Fruit fly (Drosophila melanogaster) whole organism, pupa: ENCODE results near the gene trh.

ENCODE experiments used
- CG10348 ChIP-seq: fragments of 200-800 bp; sonication (Bioruptor generic); IDR thresholded peaks from 2 replicates; pipeline ENCODE4 v1.3.6; 2022; ENCODE audit warnings: missing biosample characterization, missing genetic modification characterization
- CG12605 ChIP-seq: fragments of 200-800 bp; sonication (Bioruptor generic); IDR thresholded peaks from 2 replicates; pipeline ENCODE4 v1.3.6; 2022; ENCODE audit warnings: missing biosample characterization, missing genetic modification characterization
- CG13204 ChIP-seq: fragments of 200-800 bp; sonication (Bioruptor generic); optimal IDR thresholded peaks from 2 replicates; lab custom pipeline; 2018; ENCODE audit warnings: missing biosample characterization, mild to moderate bottlenecking, missing genetic modification characterization, moderate library complexity
- CG14655 ChIP-seq: fragments of 200-800 bp; sonication (Bioruptor generic); optimal IDR thresholded peaks from 3 replicates; lab custom pipeline; 2017; ENCODE audit warnings: mild to moderate bottlenecking, missing biosample characterization, missing genetic modification reagents, missing genetic modification characterization
- CG15710 ChIP-seq: fragments of 200-800 bp; sonication (Bioruptor generic); optimal IDR thresholded peaks from 2 replicates; lab custom pipeline; 2018; ENCODE audit warnings: missing biosample characterization, mild to moderate bottlenecking, missing genetic modification characterization, moderate library complexity
- CG17806 ChIP-seq: fragments of 200-800 bp; sonication (Bioruptor generic); optimal IDR thresholded peaks from 2 replicates; lab custom pipeline; 2018; ENCODE audit warnings: missing biosample characterization, mild to moderate bottlenecking, missing genetic modification characterization, moderate library complexity
- CG32121 ChIP-seq: fragments of 200-800 bp; sonication (Bioruptor generic); IDR thresholded peaks from 2 replicates; pipeline ENCODE4 v1.3.6; 2022; ENCODE audit warnings: missing biosample characterization, missing genetic modification characterization
- CG34367 ChIP-seq: fragments of 200-800 bp; sonication (Bioruptor generic); optimal IDR thresholded peaks from 2 replicates; lab custom pipeline; 2018; ENCODE audit warnings: missing biosample characterization, mild to moderate bottlenecking, missing genetic modification characterization
- CG4496 ChIP-seq: fragments of 200-800 bp; sonication (Bioruptor generic); IDR thresholded peaks from 3 replicates; pipeline ENCODE4 v1.3.6; 2022; ENCODE audit warnings: missing biosample characterization, missing genetic modification characterization
- CG8159 ChIP-seq: fragments of 200-800 bp; sonication (Bioruptor generic); optimal IDR thresholded peaks from 3 replicates; lab custom pipeline; 2018; ENCODE audit warnings: missing biosample characterization, mild to moderate bottlenecking, missing genetic modification characterization, moderate library complexity
- CG8301 ChIP-seq: fragments of 200-800 bp; sonication (Bioruptor generic); optimal IDR thresholded peaks from 2 replicates; lab custom pipeline; 2018; ENCODE audit warnings: missing biosample characterization, mild to moderate bottlenecking, missing genetic modification characterization
- CG9948 ChIP-seq: fragments of 200-800 bp; sonication (Bioruptor generic); optimal IDR thresholded peaks from 2 replicates; lab custom pipeline; 2018; ENCODE audit warnings: missing biosample characterization, mild to moderate bottlenecking, missing genetic modification characterization, moderate library complexity
- D1 ChIP-seq: fragments of 200-800 bp; sonication (Bioruptor generic); optimal IDR thresholded peaks from 2 replicates; lab custom pipeline; 2018; ENCODE audit warnings: missing biosample characterization, mild to moderate bottlenecking, missing genetic modification characterization, moderate library complexity
- EcR ChIP-seq: fragments of 200-800 bp; sonication (Bioruptor generic); optimal IDR thresholded peaks from 3 replicates; lab custom pipeline; 2019; ENCODE audit warnings: missing biosample characterization, missing genetic modification characterization, mild to moderate bottlenecking, moderate library complexity, missing genetic modification reagents
- Ets98B ChIP-seq: fragments of 200-800 bp; sonication (Bioruptor generic); IDR thresholded peaks from 2 replicates; pipeline ENCODE4 v1.3.6; 2022; ENCODE audit warnings: missing biosample characterization, missing genetic modification characterization
- Pif1A ChIP-seq: fragments of 200-800 bp; sonication (Bioruptor generic); optimal IDR thresholded peaks from 3 replicates; lab custom pipeline; 2016; ENCODE audit warnings: missing biosample characterization, missing genetic modification characterization
- Pif1B ChIP-seq: fragments of 200-800 bp; sonication (Bioruptor generic); optimal IDR thresholded peaks from 3 replicates; lab custom pipeline; 2016; ENCODE audit warnings: missing biosample characterization, missing genetic modification characterization
- Snoo ChIP-seq: fragments of 200-800 bp; sonication (Bioruptor generic); optimal IDR thresholded peaks from 3 replicates; lab custom pipeline; 2017; ENCODE audit warnings: missing biosample characterization, mild to moderate bottlenecking, missing genetic modification characterization, inconsistent platforms
- fd96Ca ChIP-seq: fragments of 200-800 bp; sonication (Bioruptor generic); IDR thresholded peaks from 3 replicates; pipeline ENCODE4 v1.3.6; 2022; ENCODE audit warnings: missing biosample characterization, missing genetic modification characterization
- gl ChIP-seq: fragments of 200-800 bp; sonication (Bioruptor generic); optimal IDR thresholded peaks from 2 replicates; lab custom pipeline; 2018; ENCODE audit warnings: missing biosample characterization, mild to moderate bottlenecking, missing genetic modification characterization
- rn ChIP-seq: fragments of 200-800 bp; sonication (Bioruptor generic); IDR thresholded peaks from 2 replicates; pipeline ENCODE4 v1.3.6; 2022; ENCODE audit warnings: missing biosample characterization, missing genetic modification characterization

The trh gene

dm6 chr3L:327833-328232 is 64.6 kb downstream of the trh start, which contains the start of the genes Atac3 and Ptpmeg:
Gene Atac3, minus strand, starts transcription at chr3L:327992.
Gene Ptpmeg, plus strand, starts transcription at chr3L:328097.
- TF ChIP-seq CG4496 (GFP tag; lab: Robert Waterston, UW) (no peak), fd96Ca (GFP tag; lab: Robert Waterston, UW) (no peak), Pif1B (no peak), CG8159 (tag; lab: Kevin White, UChicago) (no peak), CG9948 (tag; lab: Kevin White, UChicago) (no peak), Pif1A (GFP tag; lab: Kevin White, UChicago) (no peak), CG14655 (GFP tag; lab: Kevin White, UChicago) (no peak), CG12605 (no peak), CG13204 (GFP tag; lab: Kevin White, UChicago) (no peak), gl (tag; lab: Kevin White, UChicago) (no peak), Ets98B (GFP tag; lab: Robert Waterston, UW) (no peak), CG8301 (tag; lab: Kevin White, UChicago) (no peak), rn (GFP tag; lab: Robert Waterston, UW) (no peak), EcR (GFP tag; lab: Kevin White, UChicago) (no peak), CG10348 (GFP tag; lab: Robert Waterston, UW) (no peak), Snoo (no peak), CG15710 (no peak), CG32121 (GFP tag; lab: Robert Waterston, UW) (no peak)

- no peak for TF ChIP-seq Pif1A (GFP tag; lab: Kevin White, UChicago)
- no peak for TF ChIP-seq CG14655 (GFP tag; lab: Kevin White, UChicago)
- no peak for TF ChIP-seq CG10348 (GFP tag; lab: Robert Waterston, UW)
- TF ChIP-seq Pif1B, result no peak
- TF ChIP-seq CG4496 (GFP tag; lab: Robert Waterston, UW), result no peak
- TF ChIP-seq gl (tag; lab: Kevin White, UChicago), result no peak
- no peak for TF ChIP-seq Snoo
- no peak for TF ChIP-seq D1 (tag; lab: Kevin White, UChicago)
- no peak for TF ChIP-seq CG15710
- no peak for TF ChIP-seq fd96Ca (GFP tag; lab: Robert Waterston, UW)
- TF ChIP-seq, all 21 proteins: peak for 0
Observed at dm6 chr3L:324486-324885, 67.9 kb downstream of the trh start, which contains the start of gene CG32344. Gene CG32344, minus strand, starts transcription at chr3L:324720.

dm6 chr3L:321495-321894 is 70.9 kb downstream of the trh start:
- TF ChIP-seq CG4496 (GFP tag; lab: Robert Waterston, UW), result no peak
- TF ChIP-seq CG13204 (GFP tag; lab: Kevin White, UChicago), result no peak
- TF ChIP-seq fd96Ca (GFP tag; lab: Robert Waterston, UW), result no peak
- no peak for TF ChIP-seq CG8159 (tag; lab: Kevin White, UChicago)
- TF ChIP-seq CG14655 (GFP tag; lab: Kevin White, UChicago), result no peak
- no peak for TF ChIP-seq CG15710
- TF ChIP-seq CG8301 (tag; lab: Kevin White, UChicago), result no peak
- no peak for TF ChIP-seq CG9948 (tag; lab: Kevin White, UChicago)
- TF ChIP-seq rn (GFP tag; lab: Robert Waterston, UW), result no peak
- no peak for TF ChIP-seq CG32121 (GFP tag; lab: Robert Waterston, UW)
- TF ChIP-seq CG12605, result no peak
- TF ChIP-seq Ets98B (GFP tag; lab: Robert Waterston, UW), result no peak
- no peak for TF ChIP-seq Pif1B

- TF ChIP-seq CG8301 (tag; lab: Kevin White, UChicago), result no peak
- no peak for TF ChIP-seq Ets98B (GFP tag; lab: Robert Waterston, UW)
- TF ChIP-seq CG14655 (GFP tag; lab: Kevin White, UChicago), result no peak
- TF ChIP-seq EcR (GFP tag; lab: Kevin White, UChicago), result no peak
- TF ChIP-seq CG15710, result no peak
- no peak for TF ChIP-seq Snoo
- TF ChIP-seq Pif1A (GFP tag; lab: Kevin White, UChicago), result no peak
- TF ChIP-seq, all 21 proteins: peak for 0
Observed at dm6 chr3L:320798-321197, 71.6 kb downstream of the trh start.

- TF ChIP-seq CG8159 (tag; lab: Kevin White, UChicago) (no peak), CG13204 (GFP tag; lab: Kevin White, UChicago) (no peak), CG32121 (GFP tag; lab: Robert Waterston, UW) (no peak), CG15710 (no peak), CG34367 (no peak), Ets98B (GFP tag; lab: Robert Waterston, UW) (no peak), Snoo (no peak), CG9948 (tag; lab: Kevin White, UChicago) (no peak)
Observed at dm6 chr3L:320010-320337, 72.5 kb downstream of the trh start.

- TF ChIP-seq CG17806 (no peak), EcR (GFP tag; lab: Kevin White, UChicago) (peak; percentile 63), CG4496 (GFP tag; lab: Robert Waterston, UW) (peak; percentile 74), CG12605 (0 out of 2 replicates have a peak, but pooled peaks have one; percentile 14), fd96Ca (GFP tag; lab: Robert Waterston, UW) (peak; percentile 22; the same call in 1 of the 3 replicates), CG8159 (tag; lab: Kevin White, UChicago) (peak; percentile 30), CG14655 (GFP tag; lab: Kevin White, UChicago) (no peak), Ets98B (GFP tag; lab: Robert Waterston, UW) (no peak; the same call in 1 of the 2 replicates), CG10348 (GFP tag; lab: Robert Waterston, UW) (no peak)
- TF ChIP-seq, all 21 proteins: peak for 5
Observed at dm6 chr3L:319145-320009, 73.1 kb downstream of the trh start, which contains the start of gene fwd. Gene fwd, minus strand, starts transcription at chr3L:319884.
